Fruit fly (Drosophila melanogaster) whole organism, embryonic: ENCODE results near the gene CG14646.

ENCODE experiments used
- B-H1 ChIP-seq: fragments of 200-800 bp; sonication (Bioruptor generic); IDR thresholded peaks from 3 replicates; pipeline ENCODE4 v1.3.6; 2022; ENCODE audit warnings: missing biosample characterization, missing genetic modification characterization
- CG10462 ChIP-seq: fragments of 200-800 bp; sonication (Bioruptor generic); optimal IDR thresholded peaks from 2 replicates; lab custom pipeline; 2016; ENCODE audit warnings: missing biosample characterization, missing genetic modification characterization
- CG12071 ChIP-seq: fragments of 200-800 bp; sonication (Bioruptor generic); optimal IDR thresholded peaks from 3 replicates; lab custom pipeline; 2018; ENCODE audit warnings: missing biosample characterization, mild to moderate bottlenecking, missing genetic modification characterization
- CG12104 ChIP-seq: fragments of 200-800 bp; sonication (Bioruptor generic); optimal IDR thresholded peaks from 3 replicates; lab custom pipeline; 2016; ENCODE audit warnings: missing biosample characterization, missing genetic modification characterization
- CG1233 ChIP-seq: fragments of 200-800 bp; sonication (Bioruptor generic); optimal IDR thresholded peaks from 4 replicates; lab custom pipeline; 2018; ENCODE audit warnings: missing biosample characterization, mild to moderate bottlenecking, missing genetic modification characterization
- CG12769 ChIP-seq: fragments of 200-800 bp; sonication (Bioruptor generic); optimal IDR thresholded peaks from 2 replicates; lab custom pipeline; 2019; ENCODE audit warnings: missing biosample characterization, mild to moderate bottlenecking, missing genetic modification characterization, moderate library complexity
- CG13296 ChIP-seq: fragments of 200-800 bp; sonication (Bioruptor generic); optimal IDR thresholded peaks from 3 replicates; lab custom pipeline; 2018; ENCODE audit warnings: missing biosample characterization, mild to moderate bottlenecking, missing genetic modification characterization
- CG14014 ChIP-seq: fragments of 200-800 bp; sonication (Bioruptor generic); IDR thresholded peaks from 2 replicates; pipeline ENCODE4 v1.3.6; 2022; ENCODE audit warnings: missing biosample characterization, missing genetic modification characterization
- CG14710 ChIP-seq: fragments of 200-800 bp; sonication (Bioruptor generic); optimal IDR thresholded peaks from 3 replicates; lab custom pipeline; 2019; ENCODE audit warnings: missing biosample characterization, mild to moderate bottlenecking, missing genetic modification characterization, moderate library complexity
- CG15514 ChIP-seq: fragments of 200-800 bp; sonication (Bioruptor generic); optimal IDR thresholded peaks from 3 replicates; lab custom pipeline; 2017; ENCODE audit warnings: missing biosample characterization, missing genetic modification characterization, mild to moderate bottlenecking, moderate library complexity, missing genetic modification reagents
- CG1647 ChIP-seq: fragments of 200-800 bp; sonication (Bioruptor generic); optimal IDR thresholded peaks from 3 replicates; lab custom pipeline; 2016; ENCODE audit warnings: missing biosample characterization, missing genetic modification characterization
- CG16779 ChIP-seq: fragments of 200-800 bp; sonication (Bioruptor generic); IDR thresholded peaks from 2 replicates; pipeline ENCODE4 v1.3.6; 2022; ENCODE audit warnings: missing biosample characterization, missing genetic modification characterization
- CG16813 ChIP-seq: fragments of 200-800 bp; sonication (Bioruptor generic); IDR thresholded peaks from 3 replicates; pipeline ENCODE4 v1.3.6; 2022; ENCODE audit warnings: missing biosample characterization, missing genetic modification characterization; ENCODE audit not compliant: partially characterized antibody
- CG17802 ChIP-seq: fragments of 200-800 bp; sonication (Bioruptor generic); optimal IDR thresholded peaks from 2 replicates; lab custom pipeline; 2018; ENCODE audit warnings: missing biosample characterization, mild to moderate bottlenecking, missing genetic modification characterization, moderate library complexity
- CG18011 ChIP-seq: fragments of 200-800 bp; sonication (Bioruptor generic); optimal IDR thresholded peaks from 2 replicates; lab custom pipeline; 2017; ENCODE audit warnings: missing biosample characterization, missing genetic modification characterization, mild to moderate bottlenecking, moderate library complexity, missing genotype
- CG18476 ChIP-seq: fragments of 200-800 bp; sonication (Bioruptor generic); optimal IDR thresholded peaks from 2 replicates; lab custom pipeline; 2016; ENCODE audit warnings: missing biosample characterization, mild to moderate bottlenecking, missing genetic modification characterization
- CG18764 ChIP-seq: fragments of 200-800 bp; sonication (Bioruptor generic); optimal IDR thresholded peaks from 3 replicates; lab custom pipeline; 2016; ENCODE audit warnings: missing biosample characterization, missing genetic modification characterization
- CG32767 ChIP-seq: fragments of 200-800 bp; sonication (Bioruptor generic); IDR thresholded peaks from 2 replicates; pipeline ENCODE4 v1.3.6; 2022; ENCODE audit warnings: missing biosample characterization, missing genetic modification characterization
- CG32772 ChIP-seq: fragments of 200-800 bp; sonication (Bioruptor generic); IDR thresholded peaks from 2 replicates; pipeline ENCODE4 v1.3.6; 2022; ENCODE audit warnings: missing biosample characterization, missing genetic modification characterization
- CG34376 ChIP-seq: fragments of 200-800 bp; sonication (Bioruptor generic); optimal IDR thresholded peaks from 2 replicates; lab custom pipeline; 2018; ENCODE audit warnings: missing biosample characterization, mild to moderate bottlenecking, missing genetic modification characterization
- CG4617 ChIP-seq: fragments of 200-800 bp; sonication (Bioruptor generic); optimal IDR thresholded peaks from 3 replicates; lab custom pipeline; 2016; ENCODE audit warnings: missing biosample characterization, missing genetic modification characterization, borderline replicate concordance
- CG6854 ChIP-seq: fragments of 200-800 bp; sonication (Bioruptor generic); optimal IDR thresholded peaks from 3 replicates; lab custom pipeline; 2017; ENCODE audit warnings: missing biosample characterization, mild to moderate bottlenecking, missing genetic modification characterization
- CG7271 ChIP-seq: fragments of 200-800 bp; sonication (Bioruptor generic); optimal IDR thresholded peaks from 2 replicates; lab custom pipeline; 2018; ENCODE audit warnings: missing biosample characterization, mild to moderate bottlenecking, missing genetic modification characterization, moderate library complexity
- CG8765 ChIP-seq: fragments of 200-800 bp; sonication (Bioruptor generic); IDR thresholded peaks from 2 replicates; pipeline ENCODE4 v1.3.6; 2022; ENCODE audit warnings: missing biosample characterization, missing genetic modification characterization
- CG8944 ChIP-seq: fragments of 200-800 bp; sonication (Bioruptor generic); optimal IDR thresholded peaks from 3 replicates; lab custom pipeline; 2016; ENCODE audit warnings: missing biosample characterization, missing genetic modification characterization
- Dip3 ChIP-seq: fragments of 200-800 bp; sonication (Bioruptor generic); optimal IDR thresholded peaks from 3 replicates; lab custom pipeline; 2016; ENCODE audit warnings: missing biosample characterization, missing genetic modification characterization
- Drgx ChIP-seq: fragments of 200-800 bp; sonication (Bioruptor generic); IDR thresholded peaks from 2 replicates; pipeline ENCODE4 v1.3.6; 2022; ENCODE audit warnings: missing biosample characterization, missing genetic modification characterization
- Ets65A ChIP-seq: fragments of 200-800 bp; sonication (Bioruptor generic); peaks from one replicate; lab custom pipeline; 2016; ENCODE audit warnings: missing biosample characterization, missing genetic modification characterization
- Jarid2 ChIP-seq: fragments of 200-800 bp; sonication (Bioruptor generic); optimal IDR thresholded peaks from 3 replicates; lab custom pipeline; 2017; ENCODE audit warnings: mild to moderate bottlenecking, missing biosample characterization, missing genetic modification reagents, missing genetic modification characterization
- MESR4 ChIP-seq: fragments of 200-800 bp; sonication (Bioruptor generic); optimal IDR thresholded peaks from 2 replicates; lab custom pipeline; 2018; ENCODE audit warnings: missing biosample characterization, mild to moderate bottlenecking, missing genetic modification characterization, moderate library complexity
- Med ChIP-seq: fragments of 200-800 bp; sonication (Bioruptor generic); peaks from one replicate; lab custom pipeline; 2016; ENCODE audit warnings: missing biosample characterization, missing genetic modification characterization, mild to moderate bottlenecking, inconsistent platforms, moderate library complexity
- Mes4 ChIP-seq: fragments of 200-800 bp; sonication (Bioruptor generic); optimal IDR thresholded peaks from 2 replicates; lab custom pipeline; 2016; ENCODE audit warnings: missing biosample characterization, missing genetic modification characterization
- Sry-β ChIP-seq: fragments of 200-800 bp; sonication (Bioruptor generic); optimal IDR thresholded peaks from 2 replicates; lab custom pipeline; 2018; ENCODE audit warnings: missing biosample characterization, mild to moderate bottlenecking, missing genetic modification characterization, moderate library complexity
- TFAM ChIP-seq: fragments of 200-800 bp; sonication (Bioruptor generic); optimal IDR thresholded peaks from 2 replicates; lab custom pipeline; 2017; ENCODE audit warnings: missing biosample characterization, missing genetic modification characterization, inconsistent platforms
- aop ChIP-seq: fragments of 200-800 bp; sonication (Bioruptor generic); IDR thresholded peaks from 2 replicates; pipeline ENCODE4 v1.3.6; 2022; ENCODE audit warnings: missing biosample characterization, missing genetic modification characterization
- bbx ChIP-seq: fragments of 200-800 bp; sonication (Bioruptor generic); IDR thresholded peaks from 2 replicates; pipeline ENCODE4 v1.3.6; 2022; ENCODE audit warnings: missing biosample characterization, missing genetic modification characterization; ENCODE audit not compliant: partially characterized antibody
- crc ChIP-seq: fragments of 200-800 bp; sonication (Bioruptor generic); optimal IDR thresholded peaks from 2 replicates; lab custom pipeline; 2016; ENCODE audit warnings: missing biosample characterization, missing genetic modification characterization
- crol ChIP-seq: fragments of 200-800 bp; sonication (Bioruptor generic); IDR thresholded peaks from 2 replicates; pipeline ENCODE4 v1.3.6; 2022; ENCODE audit warnings: missing biosample characterization, missing genetic modification characterization
- emc ChIP-seq: fragments of 200-800 bp; sonication (Bioruptor generic); optimal IDR thresholded peaks from 2 replicates; lab custom pipeline; 2016; ENCODE audit warnings: missing biosample characterization, missing genetic modification characterization
- fd102C ChIP-seq: fragments of 200-800 bp; sonication (Bioruptor generic); optimal IDR thresholded peaks from 2 replicates; lab custom pipeline; 2018; ENCODE audit warnings: missing biosample characterization, mild to moderate bottlenecking, missing genetic modification characterization, moderate library complexity
- gce ChIP-seq: fragments of 200-800 bp; sonication (Bioruptor generic); IDR thresholded peaks from 3 replicates; pipeline ENCODE4 v1.3.6; 2022; ENCODE audit warnings: missing biosample characterization, missing genetic modification characterization
- hbn ChIP-seq: fragments of 200-800 bp; sonication (Bioruptor generic); IDR thresholded peaks from 2 replicates; pipeline ENCODE4 v1.3.6; 2022; ENCODE audit warnings: missing biosample characterization, missing genetic modification characterization; ENCODE audit not compliant: partially characterized antibody
- seq ChIP-seq: fragments of 200-800 bp; sonication (Bioruptor generic); IDR thresholded peaks from 2 replicates; pipeline ENCODE4 v1.3.6; 2022; ENCODE audit warnings: missing biosample characterization, missing genetic modification characterization
- sisA ChIP-seq: fragments of 200-800 bp; sonication (Bioruptor generic); IDR thresholded peaks from 2 replicates; pipeline ENCODE4 v1.3.6; 2022; ENCODE audit warnings: missing biosample characterization, missing genetic modification characterization
- sr ChIP-seq: fragments of 200-800 bp; sonication (Bioruptor generic); IDR thresholded peaks from 3 replicates; pipeline ENCODE4 v1.3.6; 2022; ENCODE audit warnings: missing biosample characterization, missing genetic modification characterization
- trem ChIP-seq: fragments of 200-800 bp; optimal IDR thresholded peaks from 3 replicates; lab custom pipeline; 2019; ENCODE audit warnings: missing biosample characterization, mild to moderate bottlenecking, missing genetic modification characterization, moderate library complexity
- tup ChIP-seq: fragments of 200-800 bp; sonication (Bioruptor generic); optimal IDR thresholded peaks from 2 replicates; lab custom pipeline; 2016; ENCODE audit warnings: missing biosample characterization, mild to moderate bottlenecking, missing genetic modification characterization, moderate library complexity
- vnd ChIP-seq: fragments of 200-800 bp; sonication (Bioruptor generic); IDR thresholded peaks from 3 replicates; pipeline ENCODE4 v1.3.6; 2022; ENCODE audit warnings: missing biosample characterization, missing genetic modification characterization; ENCODE audit not compliant: partially characterized antibody
- zen ChIP-seq: fragments of 200-800 bp; sonication (Bioruptor generic); optimal IDR thresholded peaks from 3 replicates; lab custom pipeline; 2018; ENCODE audit warnings: missing biosample characterization, mild to moderate bottlenecking, missing genetic modification characterization, moderate library complexity

The CG14646 gene

dm6 chr3R:4428585-4429464, 38.7 kb downstream of the CG14646 start, which contains the start of gene srl (continued):
- peak; percentile 39 for TF ChIP-seq CG14710 (tag; lab: Kevin White, UChicago)
- TF ChIP-seq MESR4 = peak; percentile 95
- no peak for TF ChIP-seq Mes4 (GFP tag; lab: Kevin White, UChicago)
- TF ChIP-seq CG8765 = no peak
- no peak for TF ChIP-seq fd102C
- no peak for TF ChIP-seq CG1647
- no peak for TF ChIP-seq CG12071
- no peak for TF ChIP-seq B-H1 (GFP tag; lab: Robert Waterston, UW)
- TF ChIP-seq CG8944 = no peak
- no peak for TF ChIP-seq Jarid2 (GFP tag; lab: Kevin White, UChicago)
- TF ChIP-seq Ets65A (GFP tag; lab: Kevin White, UChicago) = no peak
- peak; percentile 7 for TF ChIP-seq CG18011 (GFP tag; lab: Kevin White, UChicago)
- no peak for TF ChIP-seq zen
- TF ChIP-seq tup (GFP tag; lab: Kevin White, UChicago) = no peak
- no peak for TF ChIP-seq Sry-β (GFP tag; lab: Kevin White, UChicago)
- TF ChIP-seq hbn = no peak
- peak; percentile 66 for TF ChIP-seq trem
- no peak for TF ChIP-seq gce (GFP tag; lab: Robert Waterston, UW)
- no peak for TF ChIP-seq CG6854
- TF ChIP-seq CG10462 (GFP tag; lab: Kevin White, UChicago) = no peak
- no peak for TF ChIP-seq aop
- 0 out of 3 replicates have a peak, but pooled peaks have one; percentile 19 for TF ChIP-seq CG16813 (GFP tag; lab: Robert Waterston, UW)
- no peak for TF ChIP-seq crc (GFP tag; lab: Kevin White, UChicago)
- peak; percentile 76 for TF ChIP-seq sr (GFP tag; lab: Robert Waterston, UW)
- TF ChIP-seq emc = no peak
- no peak for TF ChIP-seq CG16779 (GFP tag; lab: Robert Waterston, UW)
- peak; percentile 44 for TF ChIP-seq CG12769 (tag; lab: Kevin White, UChicago)
- no peak for TF ChIP-seq CG18764 (GFP tag; lab: Kevin White, UChicago)
- peak; percentile 86 for TF ChIP-seq Med
- no peak for TF ChIP-seq CG7271 (tag; lab: Kevin White, UChicago)
- no peak for TF ChIP-seq CG32767 (GFP tag; lab: Robert Waterston, UW)
- TF ChIP-seq CG17802 (tag; lab: Kevin White, UChicago) = no peak
- TF ChIP-seq CG15514 (GFP tag; lab: Kevin White, UChicago) = peak; percentile 69
- TF ChIP-seq Drgx = no peak
- no peak for TF ChIP-seq CG32772 (GFP tag; lab: Robert Waterston, UW)
- no peak for TF ChIP-seq TFAM (GFP tag; lab: Kevin White, UChicago)
- no peak for TF ChIP-seq CG12104 (GFP tag; lab: Kevin White, UChicago)
- peak; percentile 51 for TF ChIP-seq CG34376 (GFP tag; lab: Kevin White, UChicago)
- 0 out of 2 replicates have a peak, but pooled peaks have one; percentile 41 for TF ChIP-seq bbx (GFP tag; lab: Robert Waterston, UW)
- no peak for TF ChIP-seq seq
- no peak for TF ChIP-seq CG14014
- TF ChIP-seq CG1233 (GFP tag; lab: Kevin White, UChicago) = no peak
- TF ChIP-seq sisA (GFP tag; lab: Robert Waterston, UW) = no peak
- TF ChIP-seq vnd (GFP tag; lab: Robert Waterston, UW) = 0 out of 3 replicates have a peak, but pooled peaks have one; percentile 19
- TF ChIP-seq CG4617 (GFP tag; lab: Kevin White, UChicago) = peak; percentile 48
- no peak for TF ChIP-seq Dip3 (GFP tag; lab: Kevin White, UChicago)
- no peak for TF ChIP-seq CG18476 (GFP tag; lab: Kevin White, UChicago)
- TF ChIP-seq CG13296 (GFP tag; lab: Kevin White, UChicago) = no peak
- TF ChIP-seq crol = no peak
